Fruit fly (Drosophila melanogaster) whole organism, pupa: ENCODE measurements around the gene Cbp80.

ENCODE experiments used
- CG10348 ChIP-seq: fragments of 200-800 bp; sonication (Bioruptor generic); IDR thresholded peaks from 2 replicates; pipeline ENCODE4 v1.3.6; 2022; ENCODE audit warnings: missing biosample characterization, missing genetic modification characterization
- CG12605 ChIP-seq: fragments of 200-800 bp; sonication (Bioruptor generic); IDR thresholded peaks from 2 replicates; pipeline ENCODE4 v1.3.6; 2022; ENCODE audit warnings: missing biosample characterization, missing genetic modification characterization
- CG13204 ChIP-seq: fragments of 200-800 bp; sonication (Bioruptor generic); optimal IDR thresholded peaks from 2 replicates; lab custom pipeline; 2018; ENCODE audit warnings: missing biosample characterization, mild to moderate bottlenecking, missing genetic modification characterization, moderate library complexity
- CG14655 ChIP-seq: fragments of 200-800 bp; sonication (Bioruptor generic); optimal IDR thresholded peaks from 3 replicates; lab custom pipeline; 2017; ENCODE audit warnings: mild to moderate bottlenecking, missing biosample characterization, missing genetic modification reagents, missing genetic modification characterization
- CG15710 ChIP-seq: fragments of 200-800 bp; sonication (Bioruptor generic); optimal IDR thresholded peaks from 2 replicates; lab custom pipeline; 2018; ENCODE audit warnings: missing biosample characterization, mild to moderate bottlenecking, missing genetic modification characterization, moderate library complexity
- CG17806 ChIP-seq: fragments of 200-800 bp; sonication (Bioruptor generic); optimal IDR thresholded peaks from 2 replicates; lab custom pipeline; 2018; ENCODE audit warnings: missing biosample characterization, mild to moderate bottlenecking, missing genetic modification characterization, moderate library complexity
- CG32121 ChIP-seq: fragments of 200-800 bp; sonication (Bioruptor generic); IDR thresholded peaks from 2 replicates; pipeline ENCODE4 v1.3.6; 2022; ENCODE audit warnings: missing biosample characterization, missing genetic modification characterization
- CG34367 ChIP-seq: fragments of 200-800 bp; sonication (Bioruptor generic); optimal IDR thresholded peaks from 2 replicates; lab custom pipeline; 2018; ENCODE audit warnings: missing biosample characterization, mild to moderate bottlenecking, missing genetic modification characterization
- CG8159 ChIP-seq: fragments of 200-800 bp; sonication (Bioruptor generic); optimal IDR thresholded peaks from 3 replicates; lab custom pipeline; 2018; ENCODE audit warnings: missing biosample characterization, mild to moderate bottlenecking, missing genetic modification characterization, moderate library complexity
- EcR ChIP-seq: fragments of 200-800 bp; sonication (Bioruptor generic); optimal IDR thresholded peaks from 3 replicates; lab custom pipeline; 2019; ENCODE audit warnings: missing biosample characterization, missing genetic modification characterization, mild to moderate bottlenecking, moderate library complexity, missing genetic modification reagents
- Ets98B ChIP-seq: fragments of 200-800 bp; sonication (Bioruptor generic); IDR thresholded peaks from 2 replicates; pipeline ENCODE4 v1.3.6; 2022; ENCODE audit warnings: missing biosample characterization, missing genetic modification characterization
- Pif1A ChIP-seq: fragments of 200-800 bp; sonication (Bioruptor generic); optimal IDR thresholded peaks from 3 replicates; lab custom pipeline; 2016; ENCODE audit warnings: missing biosample characterization, missing genetic modification characterization
- fd96Ca ChIP-seq: fragments of 200-800 bp; sonication (Bioruptor generic); IDR thresholded peaks from 3 replicates; pipeline ENCODE4 v1.3.6; 2022; ENCODE audit warnings: missing biosample characterization, missing genetic modification characterization

dm6 chrX:4654397-4654796 is 4.6 kb downstream of the Cbp80 start, which contains the start of gene CG15473:
- TF ChIP-seq Ets98B (GFP tag; lab: Robert Waterston, UW), result no peak
- no peak for TF ChIP-seq Pif1A (GFP tag; lab: Kevin White, UChicago)
- no peak for TF ChIP-seq CG14655 (GFP tag; lab: Kevin White, UChicago)
- no peak for TF ChIP-seq CG8159 (tag; lab: Kevin White, UChicago)
- TF ChIP-seq CG15710, result no peak
- no peak for TF ChIP-seq CG12605 (GFP tag; lab: Robert Waterston, UW)
- TF ChIP-seq CG32121 (GFP tag; lab: Robert Waterston, UW), result no peak
- no peak for TF ChIP-seq EcR
- TF ChIP-seq fd96Ca (GFP tag; lab: Robert Waterston, UW), result no peak
- no peak for TF ChIP-seq CG13204
- no peak for TF ChIP-seq CG17806
- TF ChIP-seq CG34367, result no peak
- no peak for TF ChIP-seq CG10348 (GFP tag; lab: Robert Waterston, UW)
